Worm (Caenorhabditis elegans) whole organism, L4 larva: ENCODE results near the gene Y94H6A.10.

ENCODE experiments used
- F37D6.2 ChIP-seq: sonication (generic microtip); optimal IDR thresholded peaks from 2 replicates; lab custom pipeline; 2016; ENCODE audit warnings: mild to moderate bottlenecking, missing genetic modification characterization, missing compliant biosample characterization
- F44E2.7 ChIP-seq: fragments of 200-800 bp; sonication (Bioruptor generic); IDR thresholded peaks from 2 replicates; pipeline ENCODE4 v2.1.2; 2022; ENCODE audit warnings: missing genetic modification characterization, missing compliant biosample characterization
- F49E8.2 ChIP-seq: sonication (generic microtip); optimal IDR thresholded peaks from 2 replicates; lab custom pipeline; 2016; ENCODE audit warnings: missing compliant biosample characterization, mild to moderate bottlenecking, missing genetic modification characterization, borderline replicate concordance
- T20F7.1 ChIP-seq: fragments of 200-800 bp; sonication (Bioruptor generic); optimal IDR thresholded peaks from 2 replicates; lab custom pipeline; 2018; ENCODE audit warnings: mild to moderate bottlenecking, missing genetic modification characterization, missing compliant biosample characterization
- T26A8.4 ChIP-seq: fragments of 200-800 bp; sonication (Bioruptor generic); IDR thresholded peaks from 2 replicates; pipeline ENCODE4 v1.3.6; 2022; ENCODE audit warnings: missing genetic modification characterization, missing compliant biosample characterization
- Y48G9A.11 ChIP-seq: fragments of 200-800 bp; sonication (Bioruptor generic); IDR thresholded peaks from 2 replicates; pipeline ENCODE4 v1.3.6; 2022; ENCODE audit warnings: missing genetic modification reagents, missing genetic modification characterization, missing compliant biosample characterization
- ZK337.2 ChIP-seq: fragments of 200-800 bp; sonication (Bioruptor generic); IDR thresholded peaks from 2 replicates; pipeline ENCODE4 v1.3.6; 2022; ENCODE audit warnings: missing genetic modification reagents, missing genetic modification characterization, missing compliant biosample characterization
- ZK546.5 ChIP-seq, 2 experiments: sonication (generic microtip); optimal IDR thresholded peaks; 2 replicates each; lab custom pipeline; 2017; ENCODE audit warnings: missing biosample characterization in 2 of 2, missing genetic modification characterization in 2 of 2
- attf-4 ChIP-seq: sonication (generic microtip); optimal IDR thresholded peaks from 3 replicates; lab custom pipeline; 2017; ENCODE audit warnings: missing biosample characterization, missing genetic modification characterization
- ceh-28 ChIP-seq: fragments of 150-350 bp; optimal IDR thresholded peaks from 2 replicates; lab custom pipeline; 2014; ENCODE audit warnings: missing biosample characterization, missing genetic modification reagents, missing genetic modification characterization
- ceh-32 ChIP-seq: sonication (generic microtip); optimal IDR thresholded peaks from 2 replicates; lab custom pipeline; 2016; ENCODE audit warnings: mild to moderate bottlenecking, missing genetic modification characterization, missing compliant biosample characterization; ENCODE audit not compliant: poor library complexity
- ceh-44 ChIP-seq: fragments of 200-800 bp; sonication (Bioruptor generic); IDR thresholded peaks from 2 replicates; pipeline ENCODE4 v1.3.6; 2022; ENCODE audit warnings: missing genetic modification reagents, missing genetic modification characterization, missing compliant biosample characterization
- cey-2 ChIP-seq: sonication (generic microtip); optimal IDR thresholded peaks from 3 replicates; lab custom pipeline; 2017; ENCODE audit warnings: missing genetic modification characterization, mild to moderate bottlenecking, missing compliant biosample characterization, antibody characterized with exemption, borderline replicate concordance; ENCODE audit not compliant: insufficient read depth
- daf-16 ChIP-seq, 3 experiments: sonication (generic microtip); optimal IDR thresholded peaks; 2 replicates each; lab custom pipeline; 2016 to 2017; ENCODE audit warnings: missing genetic modification characterization in 3 of 3, missing genetic modification reagents in 3 of 3, mild to moderate bottlenecking in 2 of 3, missing compliant biosample characterization in 2 of 3, missing biosample characterization in 1 of 3, moderate library complexity in 1 of 3
- dmd-9 ChIP-seq: fragments of 200-800 bp; sonication (Bioruptor generic); IDR thresholded peaks from 2 replicates; pipeline ENCODE4 v1.3.6; 2022; ENCODE audit warnings: missing genetic modification reagents, missing genetic modification characterization, missing compliant biosample characterization
- dpl-1 ChIP-seq: fragments of 150-350 bp; optimal IDR thresholded peaks from 2 replicates; lab custom pipeline; 2014; ENCODE audit warnings: missing biosample characterization, missing genetic modification reagents, missing genetic modification characterization
- egl-43 ChIP-seq: fragments of 200-800 bp; sonication (Bioruptor generic); IDR thresholded peaks from 2 replicates; pipeline ENCODE4 v1.3.6; 2022; ENCODE audit warnings: missing genetic modification reagents, missing genetic modification characterization, missing compliant biosample characterization
- fkh-10 ChIP-seq: fragments of 150-350 bp; optimal IDR thresholded peaks from 2 replicates; lab custom pipeline; 2014; ENCODE audit warnings: missing biosample characterization, missing genetic modification reagents, missing genetic modification characterization
- fos-1 ChIP-seq: fragments of 150-350 bp; optimal IDR thresholded peaks from 2 replicates; lab custom pipeline; 2014; ENCODE audit warnings: missing biosample characterization, missing genetic modification characterization
- hlh-30 ChIP-seq: sonication (generic microtip); optimal IDR thresholded peaks from 2 replicates; lab custom pipeline; 2017; ENCODE audit warnings: antibody characterized with exemption, mild to moderate bottlenecking, missing genetic modification characterization, missing compliant biosample characterization; ENCODE audit not compliant: insufficient read depth
- lin-1 ChIP-seq: fragments of 200-800 bp; sonication (Bioruptor generic); IDR thresholded peaks from 2 replicates; pipeline ENCODE4 v1.3.6; 2022; ENCODE audit warnings: missing genetic modification reagents, missing genetic modification characterization, missing compliant biosample characterization
- lin-29 ChIP-seq: fragments of 200-800 bp; sonication (Bioruptor generic); IDR thresholded peaks from 2 replicates; pipeline ENCODE4 v1.3.6; 2022; ENCODE audit warnings: missing genetic modification reagents, missing genetic modification characterization, missing compliant biosample characterization
- lin-38 ChIP-seq: fragments of 200-800 bp; sonication (Bioruptor generic); IDR thresholded peaks from 2 replicates; pipeline ENCODE4 v1.3.6; 2022; ENCODE audit warnings: missing genetic modification reagents, missing genetic modification characterization, missing compliant biosample characterization
- lin-39 ChIP-seq: fragments of 150-350 bp; optimal IDR thresholded peaks from 2 replicates; lab custom pipeline; 2014; ENCODE audit warnings: missing biosample characterization, missing genetic modification reagents, missing genetic modification characterization
- lsy-2 ChIP-seq, 2 experiments: fragments of 150-350 bp in 1 of 2; sonication (generic microtip) in 1 of 2; optimal IDR thresholded peaks; 2 replicates each; lab custom pipeline; 2014 to 2017; ENCODE audit warnings: missing biosample characterization in 2 of 2, missing genetic modification characterization in 2 of 2
- madf-5 ChIP-seq, 2 experiments: fragments of 200-800 bp; sonication (Bioruptor generic); IDR thresholded peaks; 2 replicates each; pipeline ENCODE4 v1.3.6; 2022; ENCODE audit warnings: missing compliant biosample characterization in 2 of 2, missing genetic modification characterization in 2 of 2
- mdt-29 ChIP-seq: fragments of 200-800 bp; sonication (Bioruptor generic); IDR thresholded peaks from 2 replicates; pipeline ENCODE4 v1.3.6; 2022; ENCODE audit warnings: missing genetic modification reagents, missing genetic modification characterization, missing compliant biosample characterization
- mxl-3 ChIP-seq: fragments of 200-800 bp; sonication (Bioruptor generic); optimal IDR thresholded peaks from 2 replicates; lab custom pipeline; 2018; ENCODE audit warnings: mild to moderate bottlenecking, missing genetic modification characterization, missing compliant biosample characterization
- nhr-10 ChIP-seq: fragments of 150-350 bp; optimal IDR thresholded peaks from 2 replicates; lab custom pipeline; 2014; ENCODE audit warnings: missing biosample characterization, missing genetic modification characterization
- nhr-111 ChIP-seq: fragments of 200-800 bp; sonication (Bioruptor generic); optimal IDR thresholded peaks from 2 replicates; lab custom pipeline; 2018; ENCODE audit warnings: mild to moderate bottlenecking, missing genetic modification characterization, missing compliant biosample characterization
- nhr-237 ChIP-seq: sonication (generic microtip); optimal IDR thresholded peaks from 2 replicates; lab custom pipeline; 2017; ENCODE audit warnings: missing biosample characterization, missing genetic modification characterization
- nhr-25 ChIP-seq: sonication (generic microtip); optimal IDR thresholded peaks from 2 replicates; lab custom pipeline; 2017; ENCODE audit warnings: missing genetic modification characterization, mild to moderate bottlenecking, missing compliant biosample characterization, antibody characterized with exemption, moderate library complexity, borderline replicate concordance; ENCODE audit not compliant: insufficient read depth
- nhr-28 ChIP-seq: fragments of 150-350 bp; optimal IDR thresholded peaks from 2 replicates; lab custom pipeline; 2014; ENCODE audit warnings: missing biosample characterization, missing genetic modification characterization
- nhr-48 ChIP-seq: sonication (generic microtip); optimal IDR thresholded peaks from 2 replicates; lab custom pipeline; 2016; ENCODE audit warnings: mild to moderate bottlenecking, missing genetic modification characterization, missing compliant biosample characterization
- nhr-77 ChIP-seq: fragments of 150-350 bp; optimal IDR thresholded peaks from 2 replicates; lab custom pipeline; 2014; ENCODE audit warnings: missing biosample characterization, missing genetic modification characterization
- pha-4 ChIP-seq, 2 experiments: fragments of 150-350 bp in 1 of 2; fragments of 200-800 bp in 1 of 2; sonication (Bioruptor generic) in 1 of 2; IDR thresholded peaks in 1 of 2; optimal IDR thresholded peaks in 1 of 2; 2 replicates each; pipeline versions ENCODE4 v1.3.6 to Lab custom; 2014 to 2022; ENCODE audit warnings: missing genetic modification characterization in 2 of 2, missing genetic modification reagents in 2 of 2, missing biosample characterization in 1 of 2, missing compliant biosample characterization in 1 of 2
- php-3 ChIP-seq: fragments of 200-800 bp; sonication (Bioruptor generic); IDR thresholded peaks from 2 replicates; pipeline ENCODE4 v1.3.6; 2022; ENCODE audit warnings: missing genetic modification reagents, missing genetic modification characterization, missing compliant biosample characterization
- saeg-2 ChIP-seq: fragments of 200-800 bp; sonication (Bioruptor generic); IDR thresholded peaks from 2 replicates; pipeline ENCODE4 v1.3.6; 2022; ENCODE audit warnings: missing genetic modification reagents, missing genetic modification characterization, missing compliant biosample characterization
- sdz-12 ChIP-seq: fragments of 200-800 bp; sonication (Bioruptor generic); optimal IDR thresholded peaks from 2 replicates; lab custom pipeline; 2018; ENCODE audit warnings: mild to moderate bottlenecking, missing genetic modification characterization, missing compliant biosample characterization
- snpc-1.2 ChIP-seq: fragments of 200-800 bp; sonication (Bioruptor generic); IDR thresholded peaks from 2 replicates; pipeline ENCODE4 v1.3.6; 2022; ENCODE audit warnings: missing genetic modification reagents, missing genetic modification characterization, missing compliant biosample characterization
- spr-1 ChIP-seq: sonication (generic microtip); optimal IDR thresholded peaks from 2 replicates; lab custom pipeline; 2016; ENCODE audit warnings: mild to moderate bottlenecking, missing genetic modification characterization, missing compliant biosample characterization
- unc-39 ChIP-seq: sonication (generic microtip); optimal IDR thresholded peaks from 2 replicates; lab custom pipeline; 2017; ENCODE audit warnings: missing biosample characterization, missing genetic modification characterization
- vab-7 ChIP-seq: fragments of 200-800 bp; sonication (Bioruptor generic); IDR thresholded peaks from 2 replicates; pipeline ENCODE4 v1.3.6; 2022; ENCODE audit warnings: missing genetic modification reagents, missing genetic modification characterization, missing compliant biosample characterization
- zag-1 ChIP-seq: fragments of 150-350 bp; optimal IDR thresholded peaks from 2 replicates; lab custom pipeline; 2014; ENCODE audit warnings: missing biosample characterization, missing genetic modification characterization
- zfp-2 ChIP-seq: sonication (generic microtip); optimal IDR thresholded peaks from 2 replicates; lab custom pipeline; 2016; ENCODE audit warnings: mild to moderate bottlenecking, missing genetic modification characterization, missing compliant biosample characterization
- ztf-11 ChIP-seq: fragments of 150-350 bp; optimal IDR thresholded peaks from 2 replicates; lab custom pipeline; 2014; ENCODE audit warnings: missing biosample characterization, missing genetic modification characterization
- ztf-7 ChIP-seq: fragments of 150-350 bp; optimal IDR thresholded peaks from 2 replicates; lab custom pipeline; 2014; ENCODE audit warnings: missing biosample characterization, missing genetic modification characterization

Gene Y94H6A.10

DNA sequence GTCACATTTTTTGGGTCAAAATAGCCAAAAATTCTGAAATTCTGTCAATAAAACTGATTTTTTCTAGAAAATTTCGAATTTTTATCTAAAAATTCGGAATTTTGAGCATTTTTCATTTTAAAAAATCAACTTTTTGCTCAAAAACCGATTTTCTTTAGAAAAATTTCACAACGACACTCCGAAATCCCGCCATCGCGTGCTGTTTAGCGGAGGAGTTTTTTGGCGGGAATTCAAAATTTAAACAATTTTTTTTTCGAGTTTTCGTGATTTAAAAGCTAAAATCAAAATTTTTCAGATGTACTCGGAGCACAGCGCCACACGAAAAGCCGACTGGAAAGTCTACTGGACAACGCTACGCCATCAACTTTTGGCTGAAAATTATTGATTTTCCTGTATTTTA lies 32.8 kb downstream of the Y94H6A.10 start:
- TF ChIP-seq T20F7.1 (GFP tag; lab: Kevin White, UChicago) (peak; percentile 57), Y48G9A.11 (peak; percentile 94), cey-2 (tag; lab: Kevin White, UChicago) (no peak), lin-38 (0 out of 2 replicates have a peak, but pooled peaks have one; percentile 3), dpl-1 (peak; percentile 45), pha-4 (GFP tag; IDR thresholded peaks at IDR 0.05; lab: Robert Waterston, UW) (no peak), pha-4 (tag; optimal IDR thresholded peaks at IDR 0.05; lab: Kevin White, UChicago) (no peak)

- 0 out of 2 replicates have a peak, but pooled peaks have one; percentile 32 for TF ChIP-seq pha-4 (GFP tag; IDR thresholded peaks at IDR 0.05; lab: Robert Waterston, UW)
- TF ChIP-seq pha-4 (tag; optimal IDR thresholded peaks at IDR 0.05; lab: Kevin White, UChicago): no peak
- no peak for TF ChIP-seq nhr-10 (tag; lab: Kevin White, UChicago)
- peak; percentile 86 for TF ChIP-seq T26A8.4 (GFP tag; lab: Robert Waterston, UW)
- peak; percentile 31 to 94 for TF ChIP-seq lsy-2 (tag; optimal IDR thresholded peaks at IDR 0.05; lab: Kevin White, UChicago)
- no peak for TF ChIP-seq vab-7 (GFP tag; lab: Robert Waterston, UW)
- no peak for TF ChIP-seq attf-4 (tag; lab: Kevin White, UChicago)
- TF ChIP-seq ceh-28 (tag; lab: Kevin White, UChicago): no peak
- TF ChIP-seq nhr-77 (tag; lab: Kevin White, UChicago): peak; percentile 78
- TF ChIP-seq unc-39 (tag; lab: Kevin White, UChicago): no peak
- TF ChIP-seq saeg-2 (GFP tag; lab: Robert Waterston, UW): no peak
- TF ChIP-seq mxl-3 (GFP tag; lab: Kevin White, UChicago): no peak
- no peak for TF ChIP-seq egl-43 (GFP tag; lab: Robert Waterston, UW)
- no peak for TF ChIP-seq lin-1 (GFP tag; lab: Robert Waterston, UW)
- TF ChIP-seq sdz-12: no peak
- TF ChIP-seq F44E2.7: no peak
- TF ChIP-seq Y48G9A.11: peak; percentile 95
- no peak for TF ChIP-seq ZK546.5 (tag; optimal IDR thresholded peaks at IDR 0.05; lab: Kevin White, UChicago)
- TF ChIP-seq mdt-29 (GFP tag; lab: Robert Waterston, UW): no peak
- peak in 1 of 2 experiments; percentile 32 for TF ChIP-seq daf-16 (GFP tag; optimal IDR thresholded peaks at IDR 0.05; lab: Kevin White, UChicago)
- TF ChIP-seq daf-16 (tag; optimal IDR thresholded peaks at IDR 0.05; lab: Kevin White, UChicago): peak; percentile 34
- TF ChIP-seq spr-1 (tag; lab: Kevin White, UChicago): peak; percentile 67
- no peak for TF ChIP-seq madf-5 (GFP tag; IDR thresholded peaks at IDR 0.05; lab: Robert Waterston, UW)
- TF ChIP-seq ZK337.2: no peak
- TF ChIP-seq ceh-32 (tag; lab: Kevin White, UChicago): no peak
- no peak for TF ChIP-seq ceh-44 (GFP tag; lab: Robert Waterston, UW)
- TF ChIP-seq zag-1 (tag; lab: Kevin White, UChicago): no peak
- TF ChIP-seq nhr-25 (tag; lab: Kevin White, UChicago): no peak
- TF ChIP-seq dmd-9 (GFP tag; lab: Robert Waterston, UW): no peak
- TF ChIP-seq hlh-30: peak; percentile 74
- no peak for TF ChIP-seq nhr-237 (tag; lab: Kevin White, UChicago)
- TF ChIP-seq nhr-111: no peak
- TF ChIP-seq ztf-11 (tag; lab: Kevin White, UChicago): no peak
- TF ChIP-seq snpc-1.2: peak; percentile 60; the same call in 1 of the 2 replicates
- TF ChIP-seq F37D6.2 (tag; lab: Kevin White, UChicago): peak; percentile 72
- TF ChIP-seq lin-39 (tag; lab: Kevin White, UChicago): no peak
- TF ChIP-seq zfp-2 (tag; lab: Kevin White, UChicago): no peak
- TF ChIP-seq php-3 (GFP tag; lab: Robert Waterston, UW): 0 out of 2 replicates have a peak, but pooled peaks have one; percentile 43
- TF ChIP-seq F49E8.2 (tag; lab: Kevin White, UChicago): peak; percentile 44
- peak; percentile 44 for TF ChIP-seq ztf-7
- peak; percentile 16 for TF ChIP-seq nhr-48 (tag; lab: Kevin White, UChicago)
- no peak for TF ChIP-seq lin-29 (GFP tag; lab: Robert Waterston, UW)
- TF ChIP-seq cey-2 (tag; lab: Kevin White, UChicago): no peak
- TF ChIP-seq fkh-10: peak; percentile 54
- TF ChIP-seq fos-1 (tag; lab: Kevin White, UChicago): no peak
- TF ChIP-seq nhr-28: peak; percentile 54
These were observed 34.2 kb downstream of the Y94H6A.10 start, which contains the start of gene Y94H6A.3 for ce11 chrIV:2676281-2676680. Y94H6A.3 (plus strand) TSS chrIV:2676512.
